Worm (Caenorhabditis elegans): Measurements from ENCODE around the gene paqr-2.

Gene paqr-2

DNA sequence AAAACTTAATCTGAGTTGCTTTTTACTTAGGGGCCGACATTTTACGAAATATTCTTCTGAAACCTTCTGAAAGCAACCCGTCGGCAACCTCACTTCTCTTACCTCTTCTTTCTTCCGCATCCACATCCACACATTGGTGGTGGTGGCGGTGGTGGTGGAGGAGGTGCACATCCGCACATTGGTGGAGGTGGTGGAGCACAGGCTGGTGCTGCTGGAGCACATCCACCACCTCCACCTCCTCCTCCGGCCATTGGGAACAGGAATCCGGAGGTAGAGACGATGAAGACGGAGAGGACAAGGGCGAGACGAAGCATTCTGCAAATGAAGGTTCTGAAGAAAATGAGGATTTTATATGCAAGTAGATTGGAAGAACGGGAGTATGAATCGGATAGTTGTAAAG lies 34.0 kb upstream of the paqr-2 start, which contains the start of gene grl-22:
grl-22 (minus strand) TSS at position 332 of the 400 bp plus-strand sequence.
- TF ChIP-seq Y53F4B.3 (GFP tag; IDR thresholded peaks at IDR 0.05) (no peak), zfh-2 (GFP tag; conservative IDR thresholded peaks at IDR 0.05) (peak; percentile 86), egrh-3 (GFP tag; IDR thresholded peaks at IDR 0.05) (peak; percentile 64; the same call in 1 of the 2 replicates)

DNA sequence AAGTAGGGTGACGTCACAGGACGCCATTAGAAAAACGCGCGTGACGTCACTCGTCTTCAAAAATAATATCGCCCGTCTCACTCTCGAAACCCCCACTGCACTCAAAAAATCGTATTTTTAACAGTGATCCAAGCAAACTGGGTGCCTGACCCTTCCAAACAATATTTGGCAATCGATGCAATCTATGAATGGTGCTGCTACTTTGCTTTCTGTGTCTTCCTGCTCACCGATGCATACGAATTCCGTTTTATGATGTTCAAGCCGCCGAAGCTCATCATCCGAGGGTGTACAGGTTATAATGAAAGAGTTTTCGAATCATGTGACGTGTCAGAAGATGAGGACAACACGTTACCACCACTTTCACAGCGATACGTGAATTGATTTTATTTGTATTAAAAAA lies 27.9 kb upstream of the paqr-2 start, which contains the start of gene W03A5.1:
W03A5.1 (plus strand) TSS at position 301 of the 400 bp plus-strand sequence.
- TF ChIP-seq dpff-1 (tag; optimal IDR thresholded peaks at IDR 0.05) (no peak), Y53G8AR.9 (GFP tag; conservative IDR thresholded peaks at IDR 0.05) (no peak), B0336.3 (GFP tag; IDR thresholded peaks at IDR 0.05) (no peak), D2030.7 (GFP tag; IDR thresholded peaks at IDR 0.05) (no peak), ztf-18 (tag; optimal IDR thresholded peaks at IDR 0.05) (no peak), madf-10 (tag; optimal IDR thresholded peaks at IDR 0.05) (no peak), lin-40 (tag; optimal IDR thresholded peaks at IDR 0.05) (no peak), attf-5 (GFP tag; optimal IDR thresholded peaks at IDR 0.05) (no peak)

DNA sequence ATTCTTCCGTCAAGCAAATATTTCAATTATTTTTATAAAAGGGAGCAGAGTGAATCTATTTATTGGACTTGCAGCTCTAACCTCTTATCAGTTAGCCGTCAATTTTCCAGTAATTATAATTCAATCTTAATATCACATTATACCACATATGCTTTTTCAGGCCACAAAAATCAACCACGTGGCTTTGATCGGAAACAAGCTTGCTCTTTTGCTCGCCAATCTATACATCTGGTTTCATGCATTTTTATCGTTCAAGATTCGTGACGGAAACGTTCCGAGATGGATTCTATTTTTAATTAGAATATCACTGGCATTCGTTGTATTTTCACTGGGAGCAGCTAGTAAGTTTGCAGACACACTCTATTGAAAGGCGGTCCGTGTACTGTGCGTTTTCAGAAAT lies 27.3 kb upstream of the paqr-2 start:
- TF ChIP-seq zim-3 (tag; optimal IDR thresholded peaks at IDR 0.05), result no peak
- TF ChIP-seq lin-35 (GFP tag; optimal IDR thresholded peaks at IDR 0.05), result no peak
- no peak for TF ChIP-seq fkh-3 (tag; optimal IDR thresholded peaks at IDR 0.05)
- no peak for TF ChIP-seq Y53F4B.3 (GFP tag; IDR thresholded peaks at IDR 0.05)
- no peak for TF ChIP-seq athp-1 (tag; optimal IDR thresholded peaks at IDR 0.05)
- TF ChIP-seq ztf-18 (tag; optimal IDR thresholded peaks at IDR 0.05), result no peak
- no peak for TF ChIP-seq D2030.7 (GFP tag; IDR thresholded peaks at IDR 0.05)
- TF ChIP-seq chd-7 (tag; optimal IDR thresholded peaks at IDR 0.05), result no peak
- TF ChIP-seq ceh-79 (tag; optimal IDR thresholded peaks at IDR 0.05), result no peak
- TF ChIP-seq Y79H2A.3 (GFP tag; conservative IDR thresholded peaks at IDR 0.05), result no peak

DNA sequence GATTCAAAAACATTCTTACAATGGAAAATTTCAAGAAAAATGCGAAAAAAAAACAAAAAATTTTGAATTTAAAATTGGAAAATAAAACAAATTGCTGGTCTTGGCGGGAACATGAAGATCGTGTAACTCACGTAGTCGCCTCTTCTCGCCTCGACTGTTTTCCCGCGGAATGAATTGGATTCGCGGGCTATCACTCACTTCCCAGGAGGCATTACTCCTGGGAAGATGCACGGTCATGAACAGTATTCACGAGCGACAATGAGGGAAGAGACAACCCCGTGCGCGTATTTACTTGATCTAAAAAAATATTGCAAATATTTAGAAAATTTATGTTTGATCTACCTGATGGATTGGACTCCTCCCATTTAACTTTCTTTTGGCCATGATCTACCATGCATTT lies 26.6 kb upstream of the paqr-2 start:
- no peak for TF ChIP-seq tbx-9 (tag; optimal IDR thresholded peaks at IDR 0.05; ENCODE audit: borderline replicate concordance)
- no peak for TF ChIP-seq cebp-1 (GFP tag; IDR thresholded peaks at IDR 0.05)
- TF ChIP-seq cebp-1 (tag; optimal IDR thresholded peaks at IDR 0.05), result no peak
- no peak for TF ChIP-seq egl-44 (GFP tag; IDR thresholded peaks at IDR 0.05)
- TF ChIP-seq repo-1 (tag; optimal IDR thresholded peaks at IDR 0.05), result no peak
- no peak for TF ChIP-seq ztf-28 (GFP tag; IDR thresholded peaks at IDR 0.05)
- no peak for TF ChIP-seq nfya-1 (tag; optimal IDR thresholded peaks at IDR 0.05; ENCODE audit: borderline replicate concordance, insufficient read depth)
- TF ChIP-seq ztf-18 (tag; optimal IDR thresholded peaks at IDR 0.05), result no peak
- TF ChIP-seq B0035.1 (tag; optimal IDR thresholded peaks at IDR 0.05), result no peak
- no peak for TF ChIP-seq F52B5.7 (tag; optimal IDR thresholded peaks at IDR 0.05)
- TF ChIP-seq rec-8 (tag; optimal IDR thresholded peaks at IDR 0.05), result no peak
- no peak for TF ChIP-seq rcor-1 (GFP tag; IDR thresholded peaks at IDR 0.05)
- TF ChIP-seq sptf-2 (GFP tag; optimal IDR thresholded peaks at IDR 0.05), result no peak
- no peak for TF ChIP-seq sdz-38 (tag; optimal IDR thresholded peaks at IDR 0.05)
- TF ChIP-seq somi-1 (GFP tag; optimal IDR thresholded peaks at IDR 0.05), result no peak
- TF ChIP-seq efl-1 (GFP tag; optimal IDR thresholded peaks at IDR 0.05), result peak; percentile 85
- TF ChIP-seq let-607 (tag; optimal IDR thresholded peaks at IDR 0.05), result no peak
- no peak for TF ChIP-seq tlf-1 (GFP tag; optimal IDR thresholded peaks at IDR 0.05)
- TF ChIP-seq mel-28 (tag; optimal IDR thresholded peaks at IDR 0.05; ENCODE audit: borderline replicate concordance), result no peak
- TF ChIP-seq ama-1 (optimal IDR thresholded peaks at IDR 0.05), result no peak
- no peak for TF ChIP-seq ama-1 (GFP tag; optimal IDR thresholded peaks at IDR 0.05)
- no peak for TF ChIP-seq Y95B8A.8 (GFP tag; IDR thresholded peaks at IDR 0.05)
- TF ChIP-seq bed-1 (GFP tag; IDR thresholded peaks at IDR 0.05), result no peak
- no peak for TF ChIP-seq chd-7 (tag; optimal IDR thresholded peaks at IDR 0.05)
- TF ChIP-seq snpc-3.4 (tag; optimal IDR thresholded peaks at IDR 0.05), result no peak
- TF ChIP-seq Y53F4B.3 (GFP tag; IDR thresholded peaks at IDR 0.05), result no peak
- no peak for TF ChIP-seq unc-62 (GFP tag; optimal IDR thresholded peaks at IDR 0.05)
- no peak for TF ChIP-seq gei-17 (GFP tag; optimal IDR thresholded peaks at IDR 0.05)
- no peak for TF ChIP-seq ztf-25 (GFP tag; IDR thresholded peaks at IDR 0.05)
